Worm (Caenorhabditis elegans): ENCODE data around the gene Y57G7A.11.

Y57G7A.11 gene

DNA sequence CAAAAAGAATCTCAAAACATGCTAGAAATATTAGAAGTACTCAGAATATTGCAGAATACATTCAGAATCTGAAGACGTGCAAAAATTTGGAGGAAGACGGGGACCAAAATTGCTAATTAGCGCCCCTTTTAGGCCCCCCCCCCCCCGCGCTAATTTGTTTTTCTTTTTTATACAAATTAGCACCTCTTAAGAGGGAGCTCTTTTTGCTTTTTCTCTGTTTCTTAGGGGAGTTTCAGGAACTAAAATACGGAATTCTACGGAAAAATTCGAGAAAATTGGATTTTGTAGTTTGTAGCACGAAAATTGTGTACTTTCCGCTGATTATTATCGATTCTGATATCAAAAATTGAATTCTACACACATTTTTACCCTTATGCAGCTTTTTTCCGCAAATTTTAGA lies 24.9 kb upstream of the Y57G7A.11 start, which contains the start of gene glb-31:
glb-31 (minus strand) TSS at position 101 of the 400 bp plus-strand sequence.
- TF ChIP-seq hsf-1 (GFP tag; IDR thresholded peaks at IDR 0.05) (no peak), attf-6 (GFP tag; IDR thresholded peaks at IDR 0.05) (no peak), ztf-28 (GFP tag; IDR thresholded peaks at IDR 0.05) (no peak), lin-35 (GFP tag; optimal IDR thresholded peaks at IDR 0.05) (no peak), mcd-1 (GFP tag; IDR thresholded peaks at IDR 0.05) (no peak), cebp-2 (GFP tag; IDR thresholded peaks at IDR 0.05) (no peak), attf-3 (GFP tag; conservative IDR thresholded peaks at IDR 0.05) (no peak), lag-1 (GFP tag; IDR thresholded peaks at IDR 0.05) (no peak), hrde-1 (tag; optimal IDR thresholded peaks at IDR 0.05; ENCODE audit: borderline replicate concordance) (no peak), ets-4 (GFP tag; optimal IDR thresholded peaks at IDR 0.05) (no peak), repo-1 (tag; optimal IDR thresholded peaks at IDR 0.05) (no peak), madf-6 (GFP tag; IDR thresholded peaks at IDR 0.05) (no peak), F52B5.7 (tag; optimal IDR thresholded peaks at IDR 0.05) (no peak), hmg-20 (GFP tag; IDR thresholded peaks at IDR 0.05) (no peak)

DNA sequence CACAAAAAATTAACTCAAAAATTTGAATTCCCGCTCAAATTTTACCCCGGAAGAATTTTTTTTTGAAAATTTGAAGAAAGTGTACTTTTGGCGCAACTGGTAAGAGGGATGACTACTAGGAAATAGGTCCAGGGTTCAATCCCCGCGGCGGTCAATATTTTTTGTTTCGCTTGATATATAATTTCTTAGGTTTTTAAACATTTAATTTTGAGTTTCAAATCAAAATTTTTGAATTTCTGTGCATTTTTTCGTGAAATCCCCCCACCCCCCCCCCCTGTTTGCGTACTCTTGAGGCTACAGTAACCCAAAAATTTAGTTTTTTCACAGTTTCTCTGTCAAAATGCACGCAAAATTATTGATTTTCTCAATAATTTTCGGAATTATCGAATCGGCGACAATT lies 21.5 kb upstream of the Y57G7A.11 start, which contains the start of gene Y57G7A.1:
Y57G7A.1 (plus strand) TSS at position 301 of the 400 bp plus-strand sequence.
- TF ChIP-seq rec-8 (tag; optimal IDR thresholded peaks at IDR 0.05) (no peak), snpc-1.3 (tag; optimal IDR thresholded peaks at IDR 0.05; ENCODE audit: insufficient read depth) (no peak), hmg-20 (GFP tag; IDR thresholded peaks at IDR 0.05) (no peak), rpc-1 (optimal IDR thresholded peaks at IDR 0.05) (peak; percentile 7), rpc-1 (tag; optimal IDR thresholded peaks at IDR 0.05) (peak; percentile 48), tbp1 (GFP tag; optimal IDR thresholded peaks at IDR 0.05) (peak; percentile 31)

DNA sequence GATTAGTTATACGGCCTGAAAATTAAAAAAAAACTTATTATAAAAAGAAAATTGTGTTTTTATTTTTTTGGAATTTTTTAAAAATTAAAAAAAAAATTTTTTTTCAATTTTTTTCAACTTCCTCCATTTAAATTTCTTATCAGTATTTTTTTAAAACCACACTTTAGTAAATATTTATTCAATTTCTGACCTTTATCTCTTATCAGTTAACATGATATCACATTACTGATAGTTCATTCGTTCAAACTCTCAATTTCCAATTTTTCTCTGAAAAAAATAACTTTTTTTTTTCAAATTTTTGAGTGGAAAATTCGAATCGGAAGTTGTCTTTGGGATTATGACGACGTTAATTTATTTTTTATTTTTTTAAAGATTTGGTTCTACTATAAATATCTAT lies 21.0 kb upstream of the Y57G7A.11 start:
- TF ChIP-seq F22D6.2 (tag; optimal IDR thresholded peaks at IDR 0.05): no peak
- no peak for TF ChIP-seq aptf-3 (GFP tag; IDR thresholded peaks at IDR 0.05)
- no peak for TF ChIP-seq dpff-1 (tag; optimal IDR thresholded peaks at IDR 0.05)
- no peak for TF ChIP-seq ceh-58 (GFP tag; IDR thresholded peaks at IDR 0.05)
- no peak for TF ChIP-seq rpc-1 (optimal IDR thresholded peaks at IDR 0.05)
- no peak for TF ChIP-seq rpc-1 (tag; optimal IDR thresholded peaks at IDR 0.05)
- no peak for TF ChIP-seq madf-10 (tag; optimal IDR thresholded peaks at IDR 0.05)
- TF ChIP-seq sptf-2 (GFP tag; optimal IDR thresholded peaks at IDR 0.05): no peak
- TF ChIP-seq lin-26 (GFP tag; IDR thresholded peaks at IDR 0.05): no peak
- no peak for TF ChIP-seq lir-1 (GFP tag; conservative IDR thresholded peaks at IDR 0.05)
- no peak for TF ChIP-seq sdz-38 (tag; optimal IDR thresholded peaks at IDR 0.05)
- TF ChIP-seq attf-6 (GFP tag; IDR thresholded peaks at IDR 0.05): no peak
- no peak for TF ChIP-seq F57A8.1 (GFP tag; optimal IDR thresholded peaks at IDR 0.05)
- TF ChIP-seq C06A6.2 (GFP tag; conservative IDR thresholded peaks at IDR 0.05): no peak
- no peak for TF ChIP-seq mel-28 (tag; optimal IDR thresholded peaks at IDR 0.05; ENCODE audit: borderline replicate concordance)
- TF ChIP-seq ztf-6 (GFP tag; IDR thresholded peaks at IDR 0.05): no peak
- TF ChIP-seq ceh-91 (GFP tag; IDR thresholded peaks at IDR 0.05): no peak
- TF ChIP-seq nhr-179 (tag; optimal IDR thresholded peaks at IDR 0.05): no peak

DNA sequence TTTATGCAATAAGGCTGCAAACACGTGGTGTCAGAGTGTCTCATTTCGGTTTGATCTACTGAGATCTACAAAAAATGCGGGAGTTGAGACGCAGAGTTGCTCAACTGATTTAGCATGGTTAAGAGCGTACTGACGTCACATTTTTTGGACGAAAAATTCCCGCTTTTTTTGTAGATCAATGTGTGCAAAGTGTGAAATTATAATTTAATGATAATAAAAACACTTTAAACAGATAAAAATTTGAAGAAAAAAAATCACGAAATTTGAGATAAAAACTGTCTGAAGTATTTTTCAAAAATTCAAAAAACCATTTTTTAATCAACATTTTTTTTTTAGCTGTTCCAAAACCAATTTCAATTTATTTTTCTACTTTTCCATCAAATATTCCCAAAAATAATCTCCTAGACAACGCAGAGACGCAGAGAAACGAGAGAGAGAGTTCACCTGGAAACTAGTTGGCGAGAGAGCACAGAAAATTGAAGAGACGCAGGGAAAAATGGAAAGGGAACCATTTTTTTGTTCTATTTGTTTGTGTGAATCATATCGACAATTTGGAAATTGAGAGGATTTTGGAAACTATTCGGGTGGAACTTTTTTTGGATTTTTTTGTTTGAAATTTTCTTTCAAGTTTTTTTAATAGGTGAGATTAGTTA lies 20.5 kb upstream of the Y57G7A.11 start:
- TF ChIP-seq hmg-1.2 (GFP tag; IDR thresholded peaks at IDR 0.05) (peak; percentile 82), efl-1 (GFP tag; optimal IDR thresholded peaks at IDR 0.05) (no peak)

All from whole organism, young adult.